Fruit fly (Drosophila melanogaster): Measurements from ENCODE around the gene CG6013.

The CG6013 gene

DNA sequence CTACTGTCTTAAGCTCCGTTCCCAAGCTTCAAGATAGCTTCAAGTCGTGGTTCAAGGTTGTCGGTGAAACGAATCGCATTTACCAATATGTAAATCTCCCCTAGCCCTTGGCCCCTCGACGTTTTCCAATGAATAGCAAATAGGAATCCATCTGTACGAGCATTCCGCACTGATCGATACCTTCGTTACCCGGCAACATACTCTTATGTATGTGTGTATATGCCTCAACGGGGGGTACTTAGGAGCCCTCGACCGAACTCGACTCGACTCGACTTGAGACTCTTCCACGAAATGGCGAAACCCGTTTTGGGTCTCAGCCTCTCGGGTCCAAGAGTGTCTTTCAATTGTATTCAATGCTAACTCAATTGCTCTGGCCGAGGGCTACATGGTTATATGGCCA is 29.6 kb upstream of the CG6013 start:
- TF ChIP-seq sage (GFP tag; optimal IDR thresholded peaks at IDR 0.05): no peak

DNA sequence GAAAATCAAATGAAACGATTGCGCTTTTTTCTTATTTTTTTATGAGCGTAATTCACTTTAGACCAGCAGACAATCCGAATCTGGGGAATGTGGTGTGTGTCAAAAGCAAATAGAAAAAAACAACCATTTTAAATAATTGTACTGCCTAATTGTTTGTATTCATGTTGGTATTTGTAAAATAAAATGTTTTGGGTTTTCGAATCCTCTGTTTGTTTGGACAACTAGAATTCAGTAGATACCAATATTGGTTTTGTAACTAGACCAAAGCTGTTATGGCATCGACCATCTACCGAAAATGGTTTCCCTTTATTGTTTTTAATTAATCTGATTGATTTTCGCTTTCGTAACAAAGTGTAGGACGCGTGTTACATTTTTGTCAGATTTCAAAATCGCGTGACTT is 20.4 kb upstream of the CG6013 start:
- TF ChIP-seq Dfd (GFP tag; optimal IDR thresholded peaks at IDR 0.05) (no peak), CG9705 (GFP tag; optimal IDR thresholded peaks at IDR 0.05) (no peak), sage (GFP tag; optimal IDR thresholded peaks at IDR 0.05) (no peak), Jra (GFP tag; optimal IDR thresholded peaks at IDR 0.05) (no peak), CrebA (GFP tag; optimal IDR thresholded peaks at IDR 0.05; ENCODE audit: borderline replicate concordance) (no peak), dmrt93B (GFP tag; optimal IDR thresholded peaks at IDR 0.05) (no peak), brk (GFP tag; optimal IDR thresholded peaks at IDR 0.05) (no peak), Myc (optimal IDR thresholded peaks at IDR 0.05) (no peak), dl (GFP tag; optimal IDR thresholded peaks at IDR 0.05; ENCODE audit: insufficient read depth in 1 of 2, partially characterized antibody in 2 of 2) (no peak), pan (optimal IDR thresholded peaks at IDR 0.05) (no peak), Hnf4 (GFP tag; optimal IDR thresholded peaks at IDR 0.05) (no peak), CG32264 (GFP tag; optimal IDR thresholded peaks at IDR 0.05) (no peak), h (GFP tag; optimal IDR thresholded peaks at IDR 0.05) (no peak), sv (GFP tag; optimal IDR thresholded peaks at IDR 0.05) (no peak), Vsx2 (GFP tag; optimal IDR thresholded peaks at IDR 0.05; ENCODE audit: partially characterized antibody) (no peak), Mio (GFP tag; optimal IDR thresholded peaks at IDR 0.05) (no peak), tai (GFP tag; optimal IDR thresholded peaks at IDR 0.05) (no peak), OdsH (GFP tag; optimal IDR thresholded peaks at IDR 0.05) (no peak), dsf (GFP tag; optimal IDR thresholded peaks at IDR 0.05; ENCODE audit: borderline replicate concordance) (no peak)

DNA sequence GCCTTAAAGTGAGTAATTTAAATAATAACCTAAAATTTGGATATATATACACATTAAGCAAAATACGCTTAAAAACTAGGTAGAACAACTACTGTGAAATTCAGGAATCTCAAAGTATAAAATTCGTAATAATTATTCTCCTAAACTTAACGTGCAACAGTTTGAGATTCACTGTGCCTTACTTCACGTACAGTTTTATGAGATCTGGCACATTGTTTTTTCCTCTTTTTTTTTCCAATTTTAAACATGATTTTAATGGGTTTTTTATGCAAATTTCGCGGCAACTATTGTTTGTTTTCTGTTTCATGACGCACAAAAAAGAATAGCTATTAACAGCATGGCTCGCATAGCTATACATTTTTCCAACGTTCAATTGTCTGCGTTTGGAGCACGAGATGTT is 19.4 kb upstream of the CG6013 start:
- peak; percentile 47 for TF ChIP-seq Myc (optimal IDR thresholded peaks at IDR 0.05)
- TF ChIP-seq CG32264 (GFP tag; optimal IDR thresholded peaks at IDR 0.05): no peak

DNA sequence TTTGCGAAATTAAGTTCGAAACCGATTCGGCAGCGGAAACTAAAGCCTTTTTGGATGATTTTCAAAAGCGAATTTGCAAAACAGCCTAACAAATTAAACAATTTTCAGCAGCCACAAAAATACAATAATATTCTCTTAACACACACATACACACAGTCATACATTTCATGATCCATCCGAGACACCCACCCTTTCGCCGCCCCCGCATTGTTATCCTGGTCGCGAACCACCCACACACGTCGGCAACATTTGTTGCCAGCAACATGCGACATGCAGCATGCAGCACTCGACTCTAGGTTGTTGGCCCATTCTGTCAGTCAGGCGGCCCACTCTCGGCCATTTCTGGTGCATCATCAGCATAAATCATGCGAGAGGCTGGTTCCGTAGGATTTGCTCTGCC is 17.3 kb upstream of the CG6013 start:
- TF ChIP-seq Hr78 (GFP tag; optimal IDR thresholded peaks at IDR 0.05) (no peak), CrebA (GFP tag; optimal IDR thresholded peaks at IDR 0.05; ENCODE audit: borderline replicate concordance) (no peak), Dfd (GFP tag; optimal IDR thresholded peaks at IDR 0.05) (no peak), dsf (GFP tag; optimal IDR thresholded peaks at IDR 0.05; ENCODE audit: borderline replicate concordance) (no peak), dmrt93B (GFP tag; optimal IDR thresholded peaks at IDR 0.05) (no peak), OdsH (GFP tag; optimal IDR thresholded peaks at IDR 0.05) (no peak), Mio (GFP tag; optimal IDR thresholded peaks at IDR 0.05) (no peak), Jra (GFP tag; optimal IDR thresholded peaks at IDR 0.05) (no peak), jim (GFP tag; optimal IDR thresholded peaks at IDR 0.05) (no peak), GATAd (GFP tag; optimal IDR thresholded peaks at IDR 0.05) (no peak), sage (GFP tag; optimal IDR thresholded peaks at IDR 0.05) (no peak)

DNA sequence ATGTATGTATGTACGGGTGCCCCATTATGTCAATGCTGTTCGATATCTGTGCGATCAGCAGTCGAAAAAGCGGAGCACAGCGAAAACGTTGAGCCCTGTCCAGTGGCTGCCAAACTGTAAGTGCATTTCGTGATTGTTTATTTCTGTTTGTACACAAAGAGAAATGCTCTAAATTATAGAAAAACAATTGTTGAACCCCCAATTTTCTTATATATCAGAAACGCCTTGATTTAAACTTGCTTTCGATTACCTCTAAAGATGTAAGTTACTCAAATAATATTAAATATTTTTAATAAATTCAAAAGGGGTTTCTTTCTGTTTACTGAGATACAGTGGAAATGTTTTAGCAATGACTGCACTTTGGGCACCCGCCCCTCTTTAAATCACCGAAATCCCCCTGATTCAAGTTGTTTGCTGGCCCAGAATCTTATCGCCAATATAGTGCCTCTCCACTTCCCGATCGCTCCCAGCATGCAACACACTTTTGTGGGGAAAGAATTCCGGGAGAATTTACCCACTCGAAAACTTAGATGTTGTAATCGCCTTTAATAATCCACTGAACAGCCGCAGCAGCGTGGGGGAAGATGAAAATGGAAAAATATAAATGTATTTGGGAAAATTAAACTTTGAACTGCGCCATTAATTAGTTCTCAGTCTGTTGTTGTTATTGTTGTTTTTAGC is 16.4 kb upstream of the CG6013 start:
- TF ChIP-seq h (GFP tag; optimal IDR thresholded peaks at IDR 0.05): peak; percentile 5
- peak; percentile 46 for TF ChIP-seq HLH106 (tag; optimal IDR thresholded peaks at IDR 0.05)
- TF ChIP-seq Sp1 (GFP tag; optimal IDR thresholded peaks at IDR 0.05): peak; percentile 12
- no peak for TF ChIP-seq N (GFP tag; optimal IDR thresholded peaks at IDR 0.05)
- TF ChIP-seq sage (GFP tag; optimal IDR thresholded peaks at IDR 0.05): no peak

DNA sequence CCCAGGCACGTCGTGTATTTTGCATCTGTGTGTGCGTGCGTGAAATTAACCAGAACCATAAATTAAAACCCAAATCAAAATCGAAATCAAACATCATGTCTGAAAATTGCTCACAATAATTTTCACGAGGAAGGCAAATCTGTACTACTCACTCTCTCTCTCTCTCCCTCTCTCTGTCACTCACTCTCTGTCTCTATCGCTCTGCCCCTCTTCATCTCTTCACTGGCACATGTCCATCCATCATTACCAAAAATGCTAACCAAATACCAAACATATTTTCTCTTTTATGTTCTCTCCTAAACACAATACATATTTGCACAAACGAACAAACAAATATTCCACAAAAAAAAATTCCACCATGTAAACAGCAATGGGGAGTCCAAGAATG is 15.9 kb upstream of the CG6013 start:
- TF ChIP-seq GATAd (GFP tag; optimal IDR thresholded peaks at IDR 0.05): no peak
- no peak for TF ChIP-seq Abd-B (GFP tag; optimal IDR thresholded peaks at IDR 0.05)
- no peak for TF ChIP-seq Hr83 (GFP tag; optimal IDR thresholded peaks at IDR 0.05; ENCODE audit: poor library complexity, severe bottlenecking)
- no peak for TF ChIP-seq Mio (GFP tag; optimal IDR thresholded peaks at IDR 0.05)
- TF ChIP-seq psq (GFP tag; optimal IDR thresholded peaks at IDR 0.05): no peak
- no peak for TF ChIP-seq Sp1 (GFP tag; optimal IDR thresholded peaks at IDR 0.05)
- no peak for TF ChIP-seq Hr78 (GFP tag; optimal IDR thresholded peaks at IDR 0.05)
